Fruit fly (Drosophila melanogaster) S2 (cell line): ENCODE measurements around the gene Fst.

Experiments
- CG8478 ChIP-seq: fragments of >200 bp; optimal IDR thresholded peaks from 2 replicates; lab custom pipeline; 2018
- CTCF ChIP-seq, 2 experiments: fragments of >200 bp; optimal IDR thresholded peaks; 2 replicates each; lab custom pipeline; 2018

dm6 chr3R:9631564-9631963 is 14.4 kb downstream of the Fst start, which contains the start of gene SpdS:
- TF ChIP-seq CG8478 (lab: Kevin White, UChicago): no peak
- no peak for TF ChIP-seq CTCF (optimal IDR thresholded peaks at IDR 0.05; lab: Kevin White, UChicago)
